Fruit fly (Drosophila melanogaster) S2 (cell line): ENCODE data around the gene CG16989.

Experiments
- CG8478 ChIP-seq: fragments of >200 bp; optimal IDR thresholded peaks from 2 replicates; lab custom pipeline; 2018
- CTCF ChIP-seq, 2 experiments: fragments of >200 bp; optimal IDR thresholded peaks; 2 replicates each; lab custom pipeline; 2018

DNA sequence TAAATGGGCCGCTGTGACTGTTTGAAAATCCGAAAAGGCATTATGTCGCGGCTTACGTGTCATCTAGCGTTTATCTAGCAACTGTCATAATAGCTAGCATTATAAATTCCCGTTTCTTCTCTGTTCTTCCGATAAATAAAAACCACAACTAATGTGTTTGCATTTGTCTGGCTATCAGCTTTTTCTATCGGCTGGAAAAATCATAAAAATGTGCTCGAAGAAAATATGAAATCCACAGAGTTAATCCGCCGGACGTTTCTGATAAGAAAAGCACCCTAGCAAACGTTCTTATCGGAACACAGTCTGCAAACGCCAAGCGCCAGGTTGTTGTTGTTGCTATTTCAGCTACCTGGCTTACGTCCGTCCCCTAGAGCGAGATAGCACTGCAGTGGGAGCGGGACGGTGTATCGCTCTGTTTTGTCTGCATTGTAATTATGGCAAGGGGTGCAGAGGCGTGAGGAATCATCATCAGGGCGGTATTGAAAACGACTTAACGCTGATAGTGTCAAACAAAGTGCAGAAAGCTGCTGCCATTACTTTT is 18.7 kb upstream of the CG16989 start:
- no peak for TF ChIP-seq CTCF (optimal IDR thresholded peaks at IDR 0.05; lab: Kevin White, UChicago)
- TF ChIP-seq CG8478 (lab: Kevin White, UChicago): no peak
